ENCODE assay signal across 2 fruit fly cellular contexts in genomic region chr3R:29377342-29377741, dm6.
TF ChIP-seq lines count a peak whose summit lies in the region.

Ptp99A (plus strand) TSS chr3R:29377646.

- TF ChIP-seq CTCF in whole organism, embryonic (GFP tag; optimal IDR thresholded peaks at IDR 0.05; lab: Kevin White, UChicago), result no peak

TF ChIP-seq in whole organism, embryonic, 481 proteins besides CTCF, POLR2A, EP300 and RAD21:
- peak; percentile 17; the same call in 1 of the 2 replicates for TF ChIP-seq Bgb (GFP tag; IDR thresholded peaks at IDR 0.05; lab: Robert Waterston, UW; ENCODE audit: partially characterized antibody)
- no peak for TF ChIP-seq CG12659 (GFP tag; optimal IDR thresholded peaks at IDR 0.05; lab: Kevin White, UChicago)
- TF ChIP-seq CG6683 (GFP tag; optimal IDR thresholded peaks at IDR 0.05; lab: Kevin White, UChicago), result no peak
- TF ChIP-seq chm (GFP tag; IDR thresholded peaks at IDR 0.05; lab: Robert Waterston, UW), result no peak
- TF ChIP-seq ci (GFP tag; IDR thresholded peaks at IDR 0.05; lab: Robert Waterston, UW), result 0 out of 3 replicates have a peak, but pooled peaks have one; percentile 10
- no peak for TF ChIP-seq sqz (GFP tag; optimal IDR thresholded peaks at IDR 0.05; lab: Kevin White, UChicago)
- no peak for TF ChIP-seq sens (GFP tag; lab: Kevin White, UChicago)
- TF ChIP-seq CG16779 (GFP tag; IDR thresholded peaks at IDR 0.05; lab: Robert Waterston, UW), result 0 out of 2 replicates have a peak, but pooled peaks have one; percentile 20
- TF ChIP-seq BtbVII (GFP tag; optimal IDR thresholded peaks at IDR 0.05; lab: Kevin White, UChicago), result no peak
- no peak for TF ChIP-seq CG30020 (tag; optimal IDR thresholded peaks at IDR 0.05; lab: Kevin White, UChicago)
- 0 out of 4 replicates have a peak, but pooled peaks have one; percentile 43 for TF ChIP-seq chinmo (GFP tag; IDR thresholded peaks at IDR 0.05; lab: Robert Waterston, UW; ENCODE audit: partially characterized antibody)
- no peak for TF ChIP-seq Mes4 (GFP tag; optimal IDR thresholded peaks at IDR 0.05; lab: Kevin White, UChicago)
- TF ChIP-seq ewg (GFP tag; optimal IDR thresholded peaks at IDR 0.05; lab: Kevin White, UChicago), result peak; percentile 3
- no peak for TF ChIP-seq slou (GFP tag; optimal IDR thresholded peaks at IDR 0.05; lab: Kevin White, UChicago)
- TF ChIP-seq Jarid2 (GFP tag; optimal IDR thresholded peaks at IDR 0.05; lab: Kevin White, UChicago), result peak; percentile 63
- peak; percentile 23; the same call in 1 of the 2 replicates for TF ChIP-seq CG3847 (GFP tag; IDR thresholded peaks at IDR 0.05; lab: Robert Waterston, UW)
- TF ChIP-seq NC2β (GFP tag; optimal IDR thresholded peaks at IDR 0.05; lab: Kevin White, UChicago), result no peak
- TF ChIP-seq vnd (GFP tag; IDR thresholded peaks at IDR 0.05; lab: Robert Waterston, UW; ENCODE audit: partially characterized antibody), result 0 out of 3 replicates have a peak, but pooled peaks have one; percentile 13
- peak; percentile 19 for TF ChIP-seq pros (GFP tag; optimal IDR thresholded peaks at IDR 0.05; lab: Kevin White, UChicago)
- no peak for TF ChIP-seq Lhr (GFP tag; optimal IDR thresholded peaks at IDR 0.05; lab: Kevin White, UChicago)
- TF ChIP-seq Deaf1 (tag; optimal IDR thresholded peaks at IDR 0.05; lab: Kevin White, UChicago), result peak; percentile 98
- TF ChIP-seq lab (GFP tag; optimal IDR thresholded peaks at IDR 0.05; lab: Kevin White, UChicago), result no peak
- TF ChIP-seq Oli (tag; optimal IDR thresholded peaks at IDR 0.05; lab: Kevin White, UChicago), result no peak
- no peak for TF ChIP-seq HLH4C (GFP tag; IDR thresholded peaks at IDR 0.05; lab: Robert Waterston, UW; ENCODE audit: partially characterized antibody)
- TF ChIP-seq H15 (GFP tag; IDR thresholded peaks at IDR 0.05; lab: Robert Waterston, UW), result no peak
- TF ChIP-seq CG13894 (tag; optimal IDR thresholded peaks at IDR 0.05; lab: Kevin White, UChicago), result no peak
- no peak for TF ChIP-seq lilli (GFP tag; optimal IDR thresholded peaks at IDR 0.05; lab: Kevin White, UChicago)
- peak; percentile 85 for TF ChIP-seq crol (GFP tag; IDR thresholded peaks at IDR 0.05; lab: Robert Waterston, UW)
- TF ChIP-seq Adf1 (GFP tag; IDR thresholded peaks at IDR 0.05; lab: Robert Waterston, UW), result peak; percentile 54
- peak; percentile 44 to 47 for TF ChIP-seq Trl (optimal IDR thresholded peaks at IDR 0.05; lab: Kevin White, UChicago)
- TF ChIP-seq Trl (GFP tag; optimal IDR thresholded peaks at IDR 0.05; lab: Kevin White, UChicago), result no peak
- no peak for TF ChIP-seq CG1832 (GFP tag; optimal IDR thresholded peaks at IDR 0.05; lab: Kevin White, UChicago)
- TF ChIP-seq abd-A (tag; optimal IDR thresholded peaks at IDR 0.05; lab: Kevin White, UChicago), result peak; percentile 39
- no peak for TF ChIP-seq ab (GFP tag; optimal IDR thresholded peaks at IDR 0.05; lab: Kevin White, UChicago)
- TF ChIP-seq CG33213 (GFP tag; optimal IDR thresholded peaks at IDR 0.05; lab: Kevin White, UChicago), result no peak
- peak; percentile 26; the same call in 1 of the 3 replicates for TF ChIP-seq CG34422 (GFP tag; IDR thresholded peaks at IDR 0.05; lab: Robert Waterston, UW)
- no peak for TF ChIP-seq Rfx (GFP tag; IDR thresholded peaks at IDR 0.05; lab: Robert Waterston, UW)
- no peak for TF ChIP-seq Meics (GFP tag; optimal IDR thresholded peaks at IDR 0.05; lab: Kevin White, UChicago)
- TF ChIP-seq CG2120 (GFP tag; optimal IDR thresholded peaks at IDR 0.05; lab: Kevin White, UChicago), result no peak
- no peak for TF ChIP-seq mirr (GFP tag; optimal IDR thresholded peaks at IDR 0.05; lab: Kevin White, UChicago)

TF ChIP-seq in whole organism, pupa, 21 proteins besides CTCF, POLR2A, EP300 and RAD21:
- TF ChIP-seq CG32121 (GFP tag; IDR thresholded peaks at IDR 0.05; lab: Robert Waterston, UW), result no peak
- TF ChIP-seq gl (tag; optimal IDR thresholded peaks at IDR 0.05; lab: Kevin White, UChicago), result no peak
- TF ChIP-seq CG13204 (GFP tag; optimal IDR thresholded peaks at IDR 0.05; lab: Kevin White, UChicago), result peak; percentile 65
- TF ChIP-seq EcR (GFP tag; optimal IDR thresholded peaks at IDR 0.05; lab: Kevin White, UChicago), result no peak
